Fruit fly (Drosophila melanogaster) whole organism, embryonic: ENCODE data around the gene CG13876.

Experiments
- C15 ChIP-seq: fragments of 200-800 bp; sonication (Bioruptor generic); IDR thresholded peaks from 3 replicates; pipeline ENCODE4 v1.3.6; 2022; ENCODE audit warnings: missing biosample characterization, missing genetic modification characterization
- CG10321 ChIP-seq: fragments of 200-800 bp; sonication (Bioruptor generic); IDR thresholded peaks from 2 replicates; pipeline ENCODE4 v1.3.6; 2022; ENCODE audit warnings: missing biosample characterization, missing genetic modification characterization
- CG10543 ChIP-seq: fragments of 200-800 bp; sonication (Bioruptor generic); optimal IDR thresholded peaks from 3 replicates; lab custom pipeline; 2017; ENCODE audit warnings: missing biosample characterization, mild to moderate bottlenecking, missing genetic modification characterization, moderate library complexity
- CG11456 ChIP-seq: fragments of 200-800 bp; sonication (Bioruptor generic); IDR thresholded peaks from 3 replicates; pipeline ENCODE4 v1.3.6; 2022; ENCODE audit warnings: missing biosample characterization, missing genetic modification characterization
- CG12391 ChIP-seq: fragments of 200-800 bp; sonication (Bioruptor generic); optimal IDR thresholded peaks from 3 replicates; lab custom pipeline; 2018; ENCODE audit warnings: missing biosample characterization, mild to moderate bottlenecking, missing genetic modification characterization, moderate library complexity
- CG12769 ChIP-seq: fragments of 200-800 bp; sonication (Bioruptor generic); optimal IDR thresholded peaks from 2 replicates; lab custom pipeline; 2019; ENCODE audit warnings: missing biosample characterization, mild to moderate bottlenecking, missing genetic modification characterization, moderate library complexity
- CG14441 ChIP-seq: fragments of 200-800 bp; sonication (Bioruptor generic); IDR thresholded peaks from 2 replicates; pipeline ENCODE4 v1.3.6; 2022; ENCODE audit warnings: missing biosample characterization, missing genetic modification characterization
- CG15011 ChIP-seq: fragments of 200-800 bp; sonication (Bioruptor generic); optimal IDR thresholded peaks from 3 replicates; lab custom pipeline; 2018; ENCODE audit warnings: missing biosample characterization, mild to moderate bottlenecking, missing genetic modification characterization
- CG15696 ChIP-seq: fragments of 200-800 bp; sonication (Bioruptor generic); optimal IDR thresholded peaks from 2 replicates; lab custom pipeline; 2019; ENCODE audit warnings: missing biosample characterization, mild to moderate bottlenecking, missing genetic modification characterization, moderate library complexity
- CG2116 ChIP-seq: fragments of 200-800 bp; sonication (Bioruptor generic); optimal IDR thresholded peaks from 3 replicates; lab custom pipeline; 2018; ENCODE audit warnings: missing biosample characterization, mild to moderate bottlenecking, missing genetic modification characterization
- CG30431 ChIP-seq: fragments of 200-800 bp; sonication (Bioruptor generic); optimal IDR thresholded peaks from 2 replicates; lab custom pipeline; 2017; ENCODE audit warnings: missing biosample characterization, missing genetic modification characterization
- CG31441 ChIP-seq: fragments of 200-800 bp; sonication (Bioruptor generic); IDR thresholded peaks from 2 replicates; pipeline ENCODE4 v1.3.6; 2022; ENCODE audit warnings: missing biosample characterization, missing genetic modification characterization
- CG33557 ChIP-seq: fragments of 200-800 bp; sonication (Bioruptor generic); optimal IDR thresholded peaks from 2 replicates; lab custom pipeline; 2019; ENCODE audit warnings: missing biosample characterization, mild to moderate bottlenecking, missing genetic modification characterization, moderate library complexity
- CG5180 ChIP-seq: fragments of 200-800 bp; sonication (Bioruptor generic); optimal IDR thresholded peaks from 3 replicates; lab custom pipeline; 2017; ENCODE audit warnings: missing biosample characterization, missing genetic modification characterization, mild to moderate bottlenecking, moderate library complexity, missing genetic modification reagents
- CG6765 ChIP-seq: fragments of 200-800 bp; sonication (Bioruptor generic); optimal IDR thresholded peaks from 3 replicates; lab custom pipeline; 2017; ENCODE audit warnings: missing biosample characterization, mild to moderate bottlenecking, missing genetic modification characterization
- CG8281 ChIP-seq: fragments of 200-800 bp; sonication (Bioruptor generic); optimal IDR thresholded peaks from 2 replicates; lab custom pipeline; 2018; ENCODE audit warnings: missing biosample characterization, mild to moderate bottlenecking, missing genetic modification characterization, moderate library complexity
- CG8388 ChIP-seq: fragments of 200-800 bp; sonication (Bioruptor generic); optimal IDR thresholded peaks from 2 replicates; lab custom pipeline; 2019; ENCODE audit warnings: missing biosample characterization, mild to moderate bottlenecking, missing genetic modification characterization, moderate library complexity
- Ets65A ChIP-seq: fragments of 200-800 bp; sonication (Bioruptor generic); peaks from one replicate; lab custom pipeline; 2016; ENCODE audit warnings: missing biosample characterization, missing genetic modification characterization
- GATAe ChIP-seq: fragments of 200-800 bp; sonication (Bioruptor generic); conservative IDR thresholded peaks from 2 replicates; pipeline ENCODE4 v1.3.6; 2022; ENCODE audit warnings: missing biosample characterization, missing genetic modification characterization
- H15 ChIP-seq: fragments of 200-800 bp; sonication (Bioruptor generic); IDR thresholded peaks from 3 replicates; pipeline ENCODE4 v1.3.6; 2022; ENCODE audit warnings: missing biosample characterization, missing genetic modification characterization
- HLH3B ChIP-seq: fragments of 200-800 bp; sonication (Bioruptor generic); IDR thresholded peaks from 2 replicates; pipeline ENCODE4 v1.3.6; 2022; ENCODE audit warnings: missing biosample characterization, missing genetic modification characterization
- Hr39 ChIP-seq: fragments of >200 bp; optimal IDR thresholded peaks from 2 replicates; lab custom pipeline; 2017
- Mrtf ChIP-seq: fragments of 200-800 bp; sonication (Bioruptor generic); IDR thresholded peaks from 3 replicates; pipeline ENCODE4 v1.3.6; 2022; ENCODE audit warnings: missing biosample characterization, missing genetic modification characterization
- NFAT ChIP-seq: fragments of 200-800 bp; sonication (Bioruptor generic); IDR thresholded peaks from 2 replicates; pipeline ENCODE4 v1.3.6; 2022; ENCODE audit warnings: missing biosample characterization, missing genetic modification characterization
- Side ChIP-seq: fragments of 200-800 bp; sonication (Bioruptor generic); optimal IDR thresholded peaks from 2 replicates; lab custom pipeline; 2016; ENCODE audit warnings: missing biosample characterization, missing genetic modification characterization
- Sin3A ChIP-seq: fragments of >200 bp; optimal IDR thresholded peaks from 2 replicates; lab custom pipeline; 2018
- Sox102F ChIP-seq: fragments of 200-800 bp; sonication (Bioruptor generic); optimal IDR thresholded peaks from 2 replicates; lab custom pipeline; 2018; ENCODE audit warnings: missing biosample characterization, mild to moderate bottlenecking, missing genetic modification characterization, moderate library complexity
- ara ChIP-seq: fragments of 200-800 bp; sonication (Bioruptor generic); IDR thresholded peaks from 2 replicates; pipeline ENCODE4 v1.3.6; 2022; ENCODE audit warnings: missing biosample characterization, missing genetic modification characterization
- cg ChIP-seq: fragments of 200-800 bp; sonication (Bioruptor generic); optimal IDR thresholded peaks from 3 replicates; lab custom pipeline; 2019; ENCODE audit warnings: missing biosample characterization, mild to moderate bottlenecking, missing genetic modification characterization, moderate library complexity
- chinmo ChIP-seq: fragments of 200-800 bp; sonication (Bioruptor generic); IDR thresholded peaks from 4 replicates; pipeline ENCODE4 v1.3.6; 2022; ENCODE audit warnings: missing biosample characterization, missing genetic modification characterization; ENCODE audit not compliant: partially characterized antibody
- ci ChIP-seq: fragments of 200-800 bp; sonication (Bioruptor generic); IDR thresholded peaks from 3 replicates; pipeline ENCODE4 v1.3.6; 2022; ENCODE audit warnings: missing biosample characterization, missing genetic modification characterization
- dati ChIP-seq: fragments of 200-800 bp; sonication (Bioruptor generic); IDR thresholded peaks from 2 replicates; pipeline ENCODE4 v1.3.6; 2022; ENCODE audit warnings: missing biosample characterization, missing genetic modification characterization
- disco-r ChIP-seq: fragments of 200-800 bp; sonication (Bioruptor generic); optimal IDR thresholded peaks from 2 replicates; lab custom pipeline; 2016; ENCODE audit warnings: missing biosample characterization, missing genetic modification characterization
- gfzf ChIP-seq: fragments of 200-800 bp; sonication (Bioruptor generic); optimal IDR thresholded peaks from 2 replicates; lab custom pipeline; 2016; ENCODE audit warnings: missing biosample characterization, mild to moderate bottlenecking, missing genetic modification characterization, moderate library complexity
- grn ChIP-seq: fragments of 200-800 bp; sonication (Bioruptor generic); optimal IDR thresholded peaks from 3 replicates; lab custom pipeline; 2017; ENCODE audit warnings: missing biosample characterization, missing genetic modification characterization
- mirr ChIP-seq: fragments of 200-800 bp; sonication (Bioruptor generic); optimal IDR thresholded peaks from 3 replicates; lab custom pipeline; 2018; ENCODE audit warnings: missing biosample characterization, mild to moderate bottlenecking, missing genetic modification characterization
- odd ChIP-seq: fragments of 200-800 bp; sonication (Bioruptor generic); optimal IDR thresholded peaks from 2 replicates; lab custom pipeline; 2017; ENCODE audit warnings: missing biosample characterization, mild to moderate bottlenecking, missing genetic modification characterization
- otp ChIP-seq: fragments of 200-800 bp; sonication (Bioruptor generic); IDR thresholded peaks from 3 replicates; pipeline ENCODE4, ENCODE4 v1.3.6; 2022; ENCODE audit warnings: missing biosample characterization, missing genetic modification characterization
- sd ChIP-seq: fragments of 200-800 bp; sonication (Bioruptor generic); optimal IDR thresholded peaks from 3 replicates; lab custom pipeline; 2018; ENCODE audit warnings: missing biosample characterization, mild to moderate bottlenecking, missing genetic modification characterization, moderate library complexity
- sens ChIP-seq: fragments of 200-800 bp; sonication (Bioruptor generic); peaks from one replicate; lab custom pipeline; 2016; ENCODE audit warnings: missing biosample characterization, missing genetic modification characterization
- so ChIP-seq: fragments of 200-800 bp; sonication (Bioruptor generic); IDR thresholded peaks from 3 replicates; pipeline ENCODE4 v1.3.6; 2022; ENCODE audit warnings: missing biosample characterization, missing genetic modification characterization
- sug ChIP-seq: fragments of 200-800 bp; optimal IDR thresholded peaks from 2 replicates; lab custom pipeline; 2019; ENCODE audit warnings: missing biosample characterization, mild to moderate bottlenecking, missing genetic modification characterization, moderate library complexity
- trh ChIP-seq: fragments of 200-800 bp; sonication (Bioruptor generic); optimal IDR thresholded peaks from 2 replicates; lab custom pipeline; 2016; ENCODE audit warnings: missing biosample characterization, missing genetic modification characterization
- unpg ChIP-seq: fragments of 200-800 bp; sonication (Bioruptor generic); optimal IDR thresholded peaks from 3 replicates; lab custom pipeline; 2018; ENCODE audit warnings: missing biosample characterization, mild to moderate bottlenecking, missing genetic modification characterization, moderate library complexity
- vnd ChIP-seq: fragments of 200-800 bp; sonication (Bioruptor generic); IDR thresholded peaks from 3 replicates; pipeline ENCODE4 v1.3.6; 2022; ENCODE audit warnings: missing biosample characterization, missing genetic modification characterization; ENCODE audit not compliant: partially characterized antibody
- vvl ChIP-seq: fragments of 200-800 bp; sonication (Bioruptor generic); IDR thresholded peaks from 2 replicates; pipeline ENCODE4 v1.3.6; 2022; ENCODE audit warnings: missing biosample characterization, missing genetic modification characterization
- wdn ChIP-seq: fragments of 200-800 bp; sonication (Bioruptor generic); IDR thresholded peaks from 2 replicates; pipeline ENCODE4 v1.3.6; 2022; ENCODE audit warnings: missing biosample characterization, missing genetic modification characterization
- yki ChIP-seq: fragments of >200 bp; optimal IDR thresholded peaks from 3 replicates; lab custom pipeline; 2018
- zen ChIP-seq: fragments of 200-800 bp; sonication (Bioruptor generic); optimal IDR thresholded peaks from 3 replicates; lab custom pipeline; 2018; ENCODE audit warnings: missing biosample characterization, mild to moderate bottlenecking, missing genetic modification characterization, moderate library complexity

CG13876 gene

dm6 chr3L:161833-162587, 43.9 kb upstream of the CG13876 start (continued):
- peak; percentile 39; the same call in 1 of the 2 replicates for TF ChIP-seq GATAe (GFP tag; lab: Robert Waterston, UW)
- peak; percentile 2 for TF ChIP-seq CG12769 (tag; lab: Kevin White, UChicago)
- TF ChIP-seq CG33557 (GFP tag; lab: Kevin White, UChicago): no peak
- no peak for TF ChIP-seq CG31441
- no peak for TF ChIP-seq cg (GFP tag; lab: Kevin White, UChicago)
- no peak for TF ChIP-seq yki
- TF ChIP-seq wdn: no peak
- no peak for TF ChIP-seq so (GFP tag; lab: Robert Waterston, UW)
- no peak for TF ChIP-seq unpg (GFP tag; lab: Kevin White, UChicago)
- no peak for TF ChIP-seq Hr39 (lab: Kevin White, UChicago)
- 0 out of 3 replicates have a peak, but pooled peaks have one; percentile 18 for TF ChIP-seq ci (GFP tag; lab: Robert Waterston, UW)
- no peak for TF ChIP-seq CG30431 (GFP tag; lab: Kevin White, UChicago)
- TF ChIP-seq grn: peak; percentile 86
- TF ChIP-seq sens (GFP tag; lab: Kevin White, UChicago): peak; percentile 69
- no peak for TF ChIP-seq HLH3B (GFP tag; lab: Robert Waterston, UW)
- TF ChIP-seq sug (tag; lab: Kevin White, UChicago): peak; percentile 84
- TF ChIP-seq CG12391 (tag; lab: Kevin White, UChicago): no peak
- TF ChIP-seq mirr (GFP tag; lab: Kevin White, UChicago): peak; percentile 68
- TF ChIP-seq CG15696 (tag; lab: Kevin White, UChicago): no peak
- TF ChIP-seq H15 (GFP tag; lab: Robert Waterston, UW): no peak
- TF ChIP-seq vnd: 0 out of 3 replicates have a peak, but pooled peaks have one; percentile 24
- peak; percentile 33 for TF ChIP-seq sd (tag; lab: Kevin White, UChicago)
- peak; percentile 79 for TF ChIP-seq zen (tag; lab: Kevin White, UChicago)
- no peak for TF ChIP-seq CG8281 (tag; lab: Kevin White, UChicago)
- 0 out of 4 replicates have a peak, but pooled peaks have one; percentile 63 for TF ChIP-seq chinmo (GFP tag; lab: Robert Waterston, UW)
- no peak for TF ChIP-seq CG15011 (GFP tag; lab: Kevin White, UChicago)
- no peak for TF ChIP-seq odd (GFP tag; lab: Kevin White, UChicago)

dm6 chr3L:165981-166788, 39.7 kb upstream of the CG13876 start:
- TF ChIP-seq CG2116 (GFP tag; lab: Kevin White, UChicago) (no peak), Side (GFP tag; lab: Kevin White, UChicago) (peak; percentile 4), ara (GFP tag; lab: Robert Waterston, UW) (0 out of 2 replicates have a peak, but pooled peaks have one; percentile 7), gfzf (GFP tag; lab: Kevin White, UChicago) (no peak), vvl (no peak), CG10543 (GFP tag; lab: Kevin White, UChicago) (no peak), CG10321 (GFP tag; lab: Robert Waterston, UW) (no peak), Sox102F (GFP tag; lab: Kevin White, UChicago) (peak; percentile 3), CG11456 (no peak), otp (peak; percentile 44; the same call in 1 of the 3 replicates), dati (no peak), Ets65A (GFP tag; lab: Kevin White, UChicago) (no peak), Mrtf (GFP tag; lab: Robert Waterston, UW) (no peak; the same call in 2 of the 3 replicates), disco-r (GFP tag; lab: Kevin White, UChicago) (no peak), CG5180 (no peak), trh (no peak), CG8388 (GFP tag; lab: Kevin White, UChicago) (peak; percentile 37), CG14441 (GFP tag; lab: Robert Waterston, UW) (no peak), CG6765 (no peak), C15 (no peak), sug (tag; lab: Kevin White, UChicago) (no peak), NFAT (GFP tag; lab: Robert Waterston, UW) (no peak), Sin3A (lab: Kevin White, UChicago) (no peak)
